Worm (Caenorhabditis elegans): ENCODE measurements around the gene snt-2.

ce11 chrIII:802041-802440, 8.5 kb upstream of the snt-2 start:
- TF ChIP-seq pqm-1 (tag; optimal IDR thresholded peaks at IDR 0.05) (no peak), nhr-11 (tag; optimal IDR thresholded peaks at IDR 0.05) (no peak), elt-1 (tag; optimal IDR thresholded peaks at IDR 0.05) (no peak), ama-1 (optimal IDR thresholded peaks at IDR 0.05) (no peak), nhr-12 (tag; optimal IDR thresholded peaks at IDR 0.05) (no peak), ztf-11 (tag; optimal IDR thresholded peaks at IDR 0.05) (no peak), ceh-82 (tag; optimal IDR thresholded peaks at IDR 0.05) (no peak), nhr-237 (tag; optimal IDR thresholded peaks at IDR 0.05) (no peak), jun-1 (tag; optimal IDR thresholded peaks at IDR 0.05) (no peak), fos-1 (tag; optimal IDR thresholded peaks at IDR 0.05) (no peak), nhr-77 (tag; optimal IDR thresholded peaks at IDR 0.05) (no peak), aly-2 (tag; optimal IDR thresholded peaks at IDR 0.05) (no peak)
